Worm (Caenorhabditis elegans) whole organism, late embryonic: ENCODE measurements around the gene srbc-1.

Experiments used
- C38D4.7 ChIP-seq: fragments of 200-800 bp; sonication (Bioruptor generic); optimal IDR thresholded peaks from 2 replicates; lab custom pipeline; 2018; ENCODE audit warnings: mild to moderate bottlenecking, missing genetic modification characterization, moderate library complexity, missing compliant biosample characterization
- F13H6.1 ChIP-seq: sonication (generic microtip); optimal IDR thresholded peaks from 2 replicates; lab custom pipeline; 2016; ENCODE audit warnings: missing genetic modification characterization, missing compliant biosample characterization
- ama-1 ChIP-seq: fragments of 150-350 bp; optimal IDR thresholded peaks from 2 replicates; lab custom pipeline; 2014
- ceh-9 ChIP-seq: sonication (generic microtip); optimal IDR thresholded peaks from 2 replicates; lab custom pipeline; 2016; ENCODE audit warnings: mild to moderate bottlenecking, missing genetic modification characterization, inconsistent platforms, missing compliant biosample characterization
- elt-4 ChIP-seq: sonication (generic microtip); optimal IDR thresholded peaks from 2 replicates; lab custom pipeline; 2016; ENCODE audit warnings: missing genetic modification characterization, missing compliant biosample characterization
- eyg-1 ChIP-seq: sonication (generic microtip); optimal IDR thresholded peaks from 2 replicates; lab custom pipeline; 2016; ENCODE audit warnings: missing genotype, missing genetic modification characterization, missing compliant biosample characterization
- hlh-30 ChIP-seq: sonication (generic microtip); optimal IDR thresholded peaks from 2 replicates; lab custom pipeline; 2017; ENCODE audit warnings: antibody characterized with exemption, missing genetic modification characterization, missing compliant biosample characterization; ENCODE audit not compliant: insufficient read depth
- mec-3 ChIP-seq: sonication (generic microtip); optimal IDR thresholded peaks from 2 replicates; lab custom pipeline; 2016; ENCODE audit warnings: borderline replicate concordance, missing genetic modification characterization, missing compliant biosample characterization
- nhr-232 ChIP-seq: sonication (generic microtip); optimal IDR thresholded peaks from 2 replicates; lab custom pipeline; 2016; ENCODE audit warnings: missing genetic modification characterization, missing compliant biosample characterization
- pha-4 ChIP-seq: fragments of 150-350 bp; optimal IDR thresholded peaks from 2 replicates; lab custom pipeline; 2018; ENCODE audit warnings: missing biosample characterization, missing genetic modification reagents, missing genetic modification characterization
- sox-4 ChIP-seq: sonication (generic microtip); optimal IDR thresholded peaks from 2 replicates; lab custom pipeline; 2017; ENCODE audit warnings: mild to moderate bottlenecking, missing genetic modification characterization, inconsistent platforms, missing compliant biosample characterization
- syd-9 ChIP-seq: sonication (generic microtip); optimal IDR thresholded peaks from 2 replicates; lab custom pipeline; 2016; ENCODE audit warnings: mild to moderate bottlenecking, missing genetic modification characterization, moderate library complexity, missing compliant biosample characterization
- tbx-2 ChIP-seq: sonication (generic microtip); optimal IDR thresholded peaks from 2 replicates; lab custom pipeline; 2016; ENCODE audit warnings: missing genetic modification characterization, missing compliant biosample characterization

- no peak for TF ChIP-seq syd-9 (tag; lab: Kevin White, UChicago)
- TF ChIP-seq eyg-1 (tag; lab: Kevin White, UChicago): no peak
- no peak for TF ChIP-seq elt-4 (tag; lab: Kevin White, UChicago)
- TF ChIP-seq ama-1 (lab: Kevin White, UChicago): no peak
- TF ChIP-seq nhr-232 (tag; lab: Kevin White, UChicago): no peak
- TF ChIP-seq mec-3: no peak
- no peak for TF ChIP-seq C38D4.7 (GFP tag; lab: Kevin White, UChicago)
- no peak for TF ChIP-seq F13H6.1
- no peak for TF ChIP-seq ceh-9 (tag; lab: Kevin White, UChicago)
- no peak for TF ChIP-seq hlh-30 (tag; lab: Kevin White, UChicago)
- no peak for TF ChIP-seq sox-4 (tag; lab: Kevin White, UChicago)
- no peak for TF ChIP-seq tbx-2 (tag; lab: Kevin White, UChicago)
- no peak for TF ChIP-seq pha-4 (tag; lab: Kevin White, UChicago)
These were observed 40.7 kb upstream of the srbc-1 start, which contains the start of gene C17B7.3 for ce11 chrV:3342504-3342903.
